Worm (Caenorhabditis elegans) whole organism, late embryonic: Measurements from ENCODE around the gene F56D3.1.
"Not testable (repeated sequence)": the region's sequence is repeated elsewhere in the genome, so short reads cannot be mapped to it uniquely, and the experiment has no call there.

Experiments
- C08G9.2 ChIP-seq: sonication (generic microtip); optimal IDR thresholded peaks from 2 replicates; lab custom pipeline; 2016; ENCODE audit warnings: mild to moderate bottlenecking, missing genetic modification characterization, moderate library complexity, missing compliant biosample characterization
- C38D4.7 ChIP-seq: fragments of 200-800 bp; sonication (Bioruptor generic); optimal IDR thresholded peaks from 2 replicates; lab custom pipeline; 2018; ENCODE audit warnings: mild to moderate bottlenecking, missing genetic modification characterization, moderate library complexity, missing compliant biosample characterization
- K09A11.1 ChIP-seq: sonication (generic microtip); optimal IDR thresholded peaks from 2 replicates; lab custom pipeline; 2017; ENCODE audit warnings: antibody characterized with exemption, mild to moderate bottlenecking, missing genetic modification characterization, missing compliant biosample characterization; ENCODE audit not compliant: insufficient read depth
- T23F11.4 ChIP-seq: fragments of 200-800 bp; sonication (Bioruptor generic); optimal IDR thresholded peaks from 2 replicates; lab custom pipeline; 2018; ENCODE audit warnings: mild to moderate bottlenecking, missing genetic modification characterization, missing compliant biosample characterization
- ama-1 ChIP-seq: fragments of 150-350 bp; optimal IDR thresholded peaks from 2 replicates; lab custom pipeline; 2014
- ceh-18 ChIP-seq: sonication (generic microtip); optimal IDR thresholded peaks from 2 replicates; lab custom pipeline; 2016; ENCODE audit warnings: missing genetic modification characterization, missing compliant biosample characterization
- ceh-2 ChIP-seq: sonication (generic microtip); optimal IDR thresholded peaks from 2 replicates; lab custom pipeline; 2016; ENCODE audit warnings: missing genotype, missing genetic modification characterization, missing compliant biosample characterization
- ceh-22 ChIP-seq: sonication (generic microtip); optimal IDR thresholded peaks from 2 replicates; lab custom pipeline; 2017; ENCODE audit warnings: missing biosample characterization, missing genetic modification characterization
- ceh-24 ChIP-seq: sonication (generic microtip); optimal IDR thresholded peaks from 2 replicates; lab custom pipeline; 2016; ENCODE audit warnings: mild to moderate bottlenecking, missing genetic modification characterization, missing compliant biosample characterization
- ceh-31 ChIP-seq: sonication (generic microtip); optimal IDR thresholded peaks from 2 replicates; lab custom pipeline; 2016; ENCODE audit warnings: missing genetic modification characterization, missing compliant biosample characterization
- ceh-45 ChIP-seq: fragments of 200-800 bp; sonication (Bioruptor generic); IDR thresholded peaks from 2 replicates; pipeline ENCODE4 v1.3.6; 2022; ENCODE audit warnings: missing genetic modification reagents, missing genetic modification characterization, missing compliant biosample characterization
- ceh-48 ChIP-seq: sonication (generic microtip); optimal IDR thresholded peaks from 2 replicates; lab custom pipeline; 2016; ENCODE audit warnings: missing genetic modification characterization, inconsistent platforms, missing compliant biosample characterization
- ceh-6 ChIP-seq: fragments of 200-800 bp; sonication (Bioruptor generic); optimal IDR thresholded peaks from 2 replicates; lab custom pipeline; 2018; ENCODE audit warnings: mild to moderate bottlenecking, missing genetic modification characterization, missing compliant biosample characterization
- ceh-9 ChIP-seq: sonication (generic microtip); optimal IDR thresholded peaks from 2 replicates; lab custom pipeline; 2016; ENCODE audit warnings: mild to moderate bottlenecking, missing genetic modification characterization, inconsistent platforms, missing compliant biosample characterization
- ets-4 ChIP-seq: sonication (generic microtip); optimal IDR thresholded peaks from 2 replicates; lab custom pipeline; 2016; ENCODE audit warnings: missing genetic modification characterization, missing compliant biosample characterization
- eyg-1 ChIP-seq: sonication (generic microtip); optimal IDR thresholded peaks from 2 replicates; lab custom pipeline; 2016; ENCODE audit warnings: missing genotype, missing genetic modification characterization, missing compliant biosample characterization
- hlh-13 ChIP-seq: fragments of 200-800 bp; sonication (Bioruptor generic); optimal IDR thresholded peaks from 2 replicates; lab custom pipeline; 2018; ENCODE audit warnings: mild to moderate bottlenecking, missing genetic modification characterization, missing compliant biosample characterization
- hlh-15 ChIP-seq: sonication (generic microtip); optimal IDR thresholded peaks from 2 replicates; lab custom pipeline; 2016; ENCODE audit warnings: missing genetic modification characterization, missing compliant biosample characterization
- hlh-30 ChIP-seq: sonication (generic microtip); optimal IDR thresholded peaks from 2 replicates; lab custom pipeline; 2017; ENCODE audit warnings: antibody characterized with exemption, missing genetic modification characterization, missing compliant biosample characterization; ENCODE audit not compliant: insufficient read depth
- hlh-6 ChIP-seq: sonication (generic microtip); optimal IDR thresholded peaks from 2 replicates; lab custom pipeline; 2016; ENCODE audit warnings: missing genotype, missing genetic modification characterization, missing compliant biosample characterization
- hlh-8 ChIP-seq: sonication (generic microtip); optimal IDR thresholded peaks from 2 replicates; lab custom pipeline; 2016; ENCODE audit warnings: missing genotype, missing genetic modification characterization, missing compliant biosample characterization
- lim-6 ChIP-seq: sonication (generic microtip); optimal IDR thresholded peaks from 2 replicates; lab custom pipeline; 2016; ENCODE audit warnings: missing genetic modification characterization, missing compliant biosample characterization
- lin-11 ChIP-seq: fragments of 200-800 bp; sonication (Bioruptor generic); optimal IDR thresholded peaks from 2 replicates; lab custom pipeline; 2018; ENCODE audit warnings: mild to moderate bottlenecking, missing genetic modification characterization, missing compliant biosample characterization
- nfya-1 ChIP-seq: sonication (generic microtip); optimal IDR thresholded peaks from 2 replicates; lab custom pipeline; 2017; ENCODE audit warnings: missing genetic modification characterization, mild to moderate bottlenecking, missing compliant biosample characterization, antibody characterized with exemption, moderate library complexity
- nhr-11 ChIP-seq: fragments of 150-350 bp; optimal IDR thresholded peaks from 2 replicates; lab custom pipeline; 2014; ENCODE audit warnings: missing biosample characterization, missing genetic modification characterization
- nhr-232 ChIP-seq: sonication (generic microtip); optimal IDR thresholded peaks from 2 replicates; lab custom pipeline; 2016; ENCODE audit warnings: missing genetic modification characterization, missing compliant biosample characterization
- pag-3 ChIP-seq: sonication (generic microtip); optimal IDR thresholded peaks from 2 replicates; lab custom pipeline; 2016; ENCODE audit warnings: missing compliant biosample characterization, missing genetic modification characterization, borderline replicate concordance
- pha-2 ChIP-seq: sonication (generic microtip); optimal IDR thresholded peaks from 2 replicates; lab custom pipeline; 2017; ENCODE audit warnings: mild to moderate bottlenecking, missing genetic modification characterization, missing compliant biosample characterization
- pqm-1 ChIP-seq: sonication (generic microtip); optimal IDR thresholded peaks from 2 replicates; lab custom pipeline; 2016; ENCODE audit warnings: missing genetic modification characterization, missing compliant biosample characterization
- pros-1 ChIP-seq: fragments of 150-350 bp; optimal IDR thresholded peaks from 2 replicates; lab custom pipeline; 2014; ENCODE audit warnings: missing biosample characterization, missing genetic modification reagents, missing genetic modification characterization
- ref-2 ChIP-seq: sonication (generic microtip); optimal IDR thresholded peaks from 2 replicates; lab custom pipeline; 2016; ENCODE audit warnings: missing genetic modification characterization, missing compliant biosample characterization
- sdc-2 ChIP-seq: sonication (generic microtip); optimal IDR thresholded peaks from 2 replicates; lab custom pipeline; 2016; ENCODE audit warnings: missing genotype, missing genetic modification characterization, missing compliant biosample characterization
- sox-4 ChIP-seq: sonication (generic microtip); optimal IDR thresholded peaks from 2 replicates; lab custom pipeline; 2017; ENCODE audit warnings: mild to moderate bottlenecking, missing genetic modification characterization, inconsistent platforms, missing compliant biosample characterization
- tbx-2 ChIP-seq: sonication (generic microtip); optimal IDR thresholded peaks from 2 replicates; lab custom pipeline; 2016; ENCODE audit warnings: missing genetic modification characterization, missing compliant biosample characterization
- unc-3 ChIP-seq, 2 experiments: fragments of 200-800 bp in 1 of 2; sonication (Bioruptor generic) in 1 of 2; sonication (generic microtip) in 1 of 2; conservative IDR thresholded peaks in 1 of 2; optimal IDR thresholded peaks in 1 of 2; 2 replicates each; pipeline versions ENCODE4 v1.3.6 to Lab custom; 2016 to 2022; ENCODE audit warnings: missing compliant biosample characterization in 2 of 2, missing genetic modification characterization in 2 of 2, missing genetic modification reagents in 1 of 2
- unc-42 ChIP-seq: sonication (generic microtip); optimal IDR thresholded peaks from 2 replicates; lab custom pipeline; 2016; ENCODE audit warnings: missing genotype, missing genetic modification characterization, missing compliant biosample characterization
- zip-5 ChIP-seq: sonication (generic microtip); optimal IDR thresholded peaks from 2 replicates; lab custom pipeline; 2016; ENCODE audit warnings: missing genetic modification characterization, missing compliant biosample characterization

The F56D3.1 gene

DNA sequence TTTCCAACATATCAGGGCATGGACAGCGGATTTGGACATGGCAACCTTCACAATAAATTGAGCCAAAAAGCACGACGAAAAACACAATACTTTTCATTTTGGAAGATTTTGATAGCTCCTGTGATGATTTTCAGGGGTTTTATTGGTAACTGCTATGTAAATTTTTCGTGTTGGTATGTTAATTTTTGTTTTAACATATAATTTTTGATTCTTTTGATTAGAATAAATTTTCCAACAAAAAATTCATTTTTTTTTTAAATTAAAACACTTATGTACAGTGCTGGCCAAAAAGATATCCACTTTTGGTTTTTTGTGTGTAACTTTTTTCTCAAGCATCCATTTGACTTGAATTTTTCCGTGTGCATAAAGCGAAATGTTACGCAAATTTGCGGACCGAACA lies 22.3 kb downstream of the F56D3.1 start, which contains the start of gene R03H10.4:
Gene R03H10.4 (minus strand): TSS at position 101 of the 400 bp plus-strand sequence.
- not testable (repeated sequence) for TF ChIP-seq ceh-31, pha-2, hlh-15 (tag; lab: Kevin White, UChicago)
- TF ChIP-seq, all 69 proteins: peak for 0; not testable (repeated sequence) for 69

DNA sequence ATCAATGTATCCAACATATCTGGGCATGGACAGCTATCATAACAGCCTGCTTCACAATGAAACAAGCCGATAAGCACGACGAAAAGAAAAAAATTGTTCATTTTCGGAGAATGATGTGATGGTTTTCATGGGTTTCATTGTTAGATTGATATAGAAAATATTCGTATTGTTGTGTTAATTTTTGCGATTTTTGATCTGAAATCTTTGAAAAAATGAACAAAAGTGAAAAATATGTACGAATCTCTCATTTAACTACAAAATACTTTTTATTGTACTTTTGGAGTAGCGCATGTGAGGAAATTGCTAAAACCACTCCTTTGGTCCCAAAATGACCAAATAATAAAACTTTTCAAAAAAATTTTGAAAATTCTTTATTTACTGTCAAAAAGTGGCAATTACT lies 24.4 kb downstream of the F56D3.1 start, which contains the start of gene R03H10.5:
Gene R03H10.5 (minus strand): TSS at position 101 of the 400 bp plus-strand sequence.
- TF ChIP-seq C38D4.7 (no peak), ets-4 (tag; lab: Kevin White, UChicago) (no peak), ceh-22 (tag; lab: Kevin White, UChicago) (no peak), lin-11 (no peak), K09A11.1 (tag; lab: Kevin White, UChicago) (no peak), ceh-9 (no peak), nhr-11 (tag; lab: Kevin White, UChicago) (no peak), hlh-8 (tag; lab: Kevin White, UChicago) (no peak), sox-4 (no peak), ceh-48 (no peak)

DNA sequence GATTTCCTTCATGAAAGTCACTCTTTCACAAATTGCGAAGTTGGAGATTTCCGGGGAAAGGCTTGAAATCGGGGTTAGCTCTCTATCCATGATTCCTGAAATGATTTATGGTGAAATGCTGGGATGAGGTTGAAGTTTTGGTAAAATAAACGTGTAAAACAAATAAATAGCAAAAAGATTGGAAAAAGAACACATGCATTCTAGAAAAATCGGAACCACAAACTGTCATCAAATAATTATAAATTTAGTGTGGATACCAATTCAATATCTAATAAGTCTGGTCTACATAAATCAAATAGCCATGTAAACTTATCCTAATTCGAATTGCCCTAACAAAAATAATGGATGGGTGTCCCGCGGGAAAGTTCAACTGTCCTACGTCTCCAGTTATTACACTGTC lies 27.3 kb downstream of the F56D3.1 start, which contains the start of gene R03H10.6:
Gene R03H10.6 (minus strand): TSS at position 101 of the 400 bp plus-strand sequence.
- TF ChIP-seq ceh-24 (tag; lab: Kevin White, UChicago) (no peak), ceh-9 (no peak), nfya-1 (tag; lab: Kevin White, UChicago) (no peak), tbx-2 (no peak), unc-42 (tag; lab: Kevin White, UChicago) (no peak), pha-2 (tag; lab: Kevin White, UChicago) (no peak), ceh-18 (tag; lab: Kevin White, UChicago) (no peak), pag-3 (no peak), sox-4 (no peak), ceh-45 (no peak), unc-3 (GFP tag; conservative IDR thresholded peaks at IDR 0.05; lab: Robert Waterston, UW) (no peak), unc-3 (tag; optimal IDR thresholded peaks at IDR 0.05; lab: Kevin White, UChicago) (no peak), ref-2 (no peak), hlh-30 (no peak), nhr-232 (tag; lab: Kevin White, UChicago) (no peak)
- TF ChIP-seq, all 69 proteins: peak for 0

DNA sequence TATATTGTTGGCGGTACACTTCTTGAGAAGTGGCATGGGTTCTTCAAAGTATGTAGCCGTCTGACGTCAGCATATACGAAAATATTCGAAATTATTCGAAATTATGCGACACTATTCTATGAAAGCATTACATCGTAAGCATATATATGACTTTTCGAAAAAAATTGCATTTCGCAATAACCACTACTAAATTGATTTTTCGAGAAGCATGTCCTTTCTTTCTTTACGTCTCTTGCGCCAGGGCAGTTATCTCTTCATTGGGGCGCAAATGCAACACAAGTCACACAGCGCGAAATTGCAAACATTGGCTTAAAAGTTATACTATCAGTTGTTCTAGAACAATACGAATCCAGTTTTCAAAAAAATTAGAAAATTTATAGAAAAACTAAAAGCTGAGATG lies 27.7 kb downstream of the F56D3.1 start:
- TF ChIP-seq C08G9.2 (no peak), ceh-45 (no peak), zip-5 (tag; lab: Kevin White, UChicago) (no peak), pha-2 (tag; lab: Kevin White, UChicago) (no peak), ceh-6 (GFP tag; lab: Kevin White, UChicago) (no peak)

DNA sequence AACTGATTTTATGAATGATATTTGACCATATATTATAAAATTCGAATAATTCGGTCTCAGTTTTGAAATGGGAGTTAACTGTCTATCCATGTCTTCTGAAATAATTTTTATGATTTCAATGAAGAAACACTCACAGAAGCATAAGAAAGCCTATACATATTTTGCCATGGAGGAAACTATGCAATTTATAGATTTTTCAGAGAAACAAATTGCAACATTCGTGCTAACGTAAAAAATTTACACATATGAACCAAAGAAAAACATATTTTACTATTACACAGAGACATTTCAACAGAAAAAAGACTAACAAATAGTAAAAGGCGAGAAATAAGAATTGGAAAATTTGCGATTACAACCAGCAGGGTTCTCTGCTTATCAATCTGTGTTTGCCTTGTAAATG lies 32.7 kb downstream of the F56D3.1 start, which contains the start of gene R03H10.7:
Gene R03H10.7 (minus strand): TSS at position 101 of the 400 bp plus-strand sequence.
- TF ChIP-seq unc-3 (GFP tag; conservative IDR thresholded peaks at IDR 0.05; lab: Robert Waterston, UW) (no peak), unc-3 (tag; optimal IDR thresholded peaks at IDR 0.05; lab: Kevin White, UChicago) (no peak), ceh-48 (no peak), T23F11.4 (no peak), lim-6 (tag; lab: Kevin White, UChicago) (no peak), lin-11 (no peak), hlh-13 (GFP tag; lab: Kevin White, UChicago) (no peak), ama-1 (no peak), pros-1 (tag; lab: Kevin White, UChicago) (no peak), ceh-9 (no peak), ceh-2 (tag; lab: Kevin White, UChicago) (no peak), pqm-1 (no peak), hlh-6 (no peak), sdc-2 (tag; lab: Kevin White, UChicago) (no peak), eyg-1 (no peak)
